Worm (Caenorhabditis elegans) whole organism, young adult: Measurements from ENCODE around the gene F53F4.7.

Source experiments
- D2030.7 ChIP-seq: fragments of 200-800 bp; sonication (Bioruptor generic); IDR thresholded peaks from 2 replicates; pipeline ENCODE4 v1.3.6; 2022; ENCODE audit warnings: missing genetic modification reagents, missing genetic modification characterization, missing compliant biosample characterization
- F37B4.10 ChIP-seq: fragments of 200-800 bp; sonication (Bioruptor generic); IDR thresholded peaks from 2 replicates; pipeline ENCODE4 v1.3.6; 2022; ENCODE audit warnings: missing genetic modification characterization, missing compliant biosample characterization
- F39B2.1 ChIP-seq: fragments of 200-800 bp; sonication (Bioruptor generic); IDR thresholded peaks from 2 replicates; pipeline ENCODE4 v1.3.6; 2022; ENCODE audit warnings: missing genetic modification reagents, missing genetic modification characterization, missing compliant biosample characterization
- F49E8.2 ChIP-seq: sonication (generic microtip); optimal IDR thresholded peaks from 3 replicates; lab custom pipeline; 2017; ENCODE audit warnings: missing genetic modification characterization, mild to moderate bottlenecking, missing compliant biosample characterization, antibody characterized with exemption, moderate library complexity; ENCODE audit not compliant: insufficient read depth
- F52B5.7 ChIP-seq: sonication (generic microtip); optimal IDR thresholded peaks from 2 replicates; lab custom pipeline; 2016; ENCODE audit warnings: mild to moderate bottlenecking, missing genetic modification characterization, missing compliant biosample characterization
- F57C9.4 ChIP-seq: sonication (generic microtip); optimal IDR thresholded peaks from 2 replicates; lab custom pipeline; 2017; ENCODE audit warnings: mild to moderate bottlenecking, missing genetic modification characterization, missing compliant biosample characterization
- T26A5.8 ChIP-seq: sonication (generic microtip); optimal IDR thresholded peaks from 2 replicates; lab custom pipeline; 2016; ENCODE audit warnings: missing genetic modification characterization, missing compliant biosample characterization
- Y53G8AR.9 ChIP-seq: fragments of 200-800 bp; sonication (Bioruptor generic); conservative IDR thresholded peaks from 2 replicates; pipeline ENCODE4 v1.3.6; 2022; ENCODE audit warnings: missing genetic modification reagents, missing genetic modification characterization, missing compliant biosample characterization
- Y79H2A.3 ChIP-seq: fragments of 200-800 bp; sonication (Bioruptor generic); conservative IDR thresholded peaks from 2 replicates; pipeline ENCODE4 v1.3.6; 2022; ENCODE audit warnings: missing genetic modification reagents, missing genetic modification characterization, missing compliant biosample characterization
- ZK185.1 ChIP-seq: sonication (generic microtip); optimal IDR thresholded peaks from 2 replicates; lab custom pipeline; 2016; ENCODE audit warnings: mild to moderate bottlenecking, missing genetic modification characterization, missing compliant biosample characterization; ENCODE audit not compliant: poor library complexity, severe bottlenecking
- akir-1 ChIP-seq: fragments of 200-800 bp; sonication (Bioruptor generic); optimal IDR thresholded peaks from 2 replicates; lab custom pipeline; 2018; ENCODE audit warnings: mild to moderate bottlenecking, missing genetic modification characterization, moderate library complexity, missing compliant biosample characterization
- attf-3 ChIP-seq: fragments of 200-800 bp; sonication (Bioruptor generic); conservative IDR thresholded peaks from 2 replicates; pipeline ENCODE4 v1.3.6; 2022; ENCODE audit warnings: missing genetic modification reagents, missing genetic modification characterization, missing compliant biosample characterization
- attf-6 ChIP-seq: fragments of 200-800 bp; sonication (Bioruptor generic); IDR thresholded peaks from 2 replicates; pipeline ENCODE4 v1.3.6; 2022; ENCODE audit warnings: missing genetic modification reagents, missing genetic modification characterization, missing compliant biosample characterization
- ccch-3 ChIP-seq: fragments of 200-800 bp; sonication (Bioruptor generic); optimal IDR thresholded peaks from 2 replicates; lab custom pipeline; 2018; ENCODE audit warnings: mild to moderate bottlenecking, missing genetic modification characterization, missing compliant biosample characterization
- ceh-100 ChIP-seq: fragments of 200-800 bp; sonication (Bioruptor generic); IDR thresholded peaks from 2 replicates; pipeline ENCODE4 v1.3.6; 2022; ENCODE audit warnings: missing genetic modification reagents, missing genetic modification characterization, missing compliant biosample characterization
- ceh-79 ChIP-seq: sonication (generic microtip); optimal IDR thresholded peaks from 2 replicates; lab custom pipeline; 2017; ENCODE audit warnings: mild to moderate bottlenecking, missing genetic modification characterization, missing compliant biosample characterization
- ceh-91 ChIP-seq: fragments of 200-800 bp; sonication (Bioruptor generic); IDR thresholded peaks from 2 replicates; pipeline ENCODE4 v1.3.6; 2022; ENCODE audit warnings: missing genetic modification reagents, missing genetic modification characterization, missing compliant biosample characterization
- die-1 ChIP-seq: sonication (generic microtip); optimal IDR thresholded peaks from 2 replicates; lab custom pipeline; 2016; ENCODE audit warnings: missing genotype, mild to moderate bottlenecking, missing genetic modification characterization, missing compliant biosample characterization
- dpff-1 ChIP-seq: sonication (generic microtip); optimal IDR thresholded peaks from 2 replicates; lab custom pipeline; 2017; ENCODE audit warnings: mild to moderate bottlenecking, missing genetic modification characterization, missing compliant biosample characterization
- ekl-4 ChIP-seq: fragments of 200-800 bp; sonication (Bioruptor generic); IDR thresholded peaks from 2 replicates; pipeline ENCODE4 v1.3.6; 2022; ENCODE audit warnings: missing genetic modification reagents, missing genetic modification characterization, missing compliant biosample characterization
- fkh-3 ChIP-seq: sonication (generic microtip); optimal IDR thresholded peaks from 2 replicates; lab custom pipeline; 2016; ENCODE audit warnings: mild to moderate bottlenecking, missing genetic modification characterization, missing compliant biosample characterization
- him-1 ChIP-seq: sonication (generic microtip); optimal IDR thresholded peaks from 2 replicates; lab custom pipeline; 2016; ENCODE audit warnings: missing genotype, missing genetic modification reagents, missing genetic modification characterization, missing compliant biosample characterization
- hlh-12 ChIP-seq: sonication (generic microtip); optimal IDR thresholded peaks from 2 replicates; lab custom pipeline; 2016; ENCODE audit warnings: missing genetic modification characterization, missing compliant biosample characterization
- hmg-20 ChIP-seq: fragments of 200-800 bp; sonication (Bioruptor generic); IDR thresholded peaks from 2 replicates; pipeline ENCODE4 v1.3.6; 2022; ENCODE audit warnings: missing genetic modification reagents, missing genetic modification characterization, missing compliant biosample characterization
- lsy-27 ChIP-seq: sonication (generic microtip); optimal IDR thresholded peaks from 2 replicates; lab custom pipeline; 2017; ENCODE audit warnings: missing genetic modification characterization, mild to moderate bottlenecking, missing compliant biosample characterization, antibody characterized with exemption, missing genotype, borderline replicate concordance; ENCODE audit not compliant: insufficient read depth
- madf-10 ChIP-seq: sonication (generic microtip); optimal IDR thresholded peaks from 2 replicates; lab custom pipeline; 2016; ENCODE audit warnings: mild to moderate bottlenecking, missing genetic modification characterization, missing compliant biosample characterization
- madf-3 ChIP-seq: fragments of 200-800 bp; sonication (Bioruptor generic); IDR thresholded peaks from 2 replicates; pipeline ENCODE4 v1.3.6; 2022; ENCODE audit warnings: missing genetic modification reagents, missing genetic modification characterization, missing compliant biosample characterization
- mxl-1 ChIP-seq: sonication (generic microtip); optimal IDR thresholded peaks from 2 replicates; lab custom pipeline; 2016; ENCODE audit warnings: missing genetic modification characterization, missing compliant biosample characterization
- nfya-2 ChIP-seq: fragments of 200-800 bp; sonication (Bioruptor generic); IDR thresholded peaks from 2 replicates; pipeline ENCODE4 v1.3.6; 2022; ENCODE audit warnings: missing genetic modification reagents, missing genetic modification characterization, missing compliant biosample characterization
- nhr-27 ChIP-seq: fragments of 200-800 bp; sonication (Bioruptor generic); optimal IDR thresholded peaks from 2 replicates; lab custom pipeline; 2018; ENCODE audit warnings: mild to moderate bottlenecking, missing genetic modification characterization, moderate library complexity, missing compliant biosample characterization
- nhr-80 ChIP-seq: sonication (generic microtip); optimal IDR thresholded peaks from 2 replicates; lab custom pipeline; 2016; ENCODE audit warnings: missing genetic modification characterization, missing compliant biosample characterization
- rcor-1 ChIP-seq: fragments of 200-800 bp; sonication (Bioruptor generic); IDR thresholded peaks from 2 replicates; pipeline ENCODE4 v1.3.6; 2022; ENCODE audit warnings: missing genetic modification reagents, missing genetic modification characterization, missing compliant biosample characterization
- rec-8 ChIP-seq, 2 experiments: sonication (generic microtip); optimal IDR thresholded peaks; 2 replicates each; lab custom pipeline; 2016; ENCODE audit warnings: mild to moderate bottlenecking in 2 of 2, missing genetic modification characterization in 2 of 2, missing genetic modification reagents in 2 of 2, missing genotype in 2 of 2, missing biosample characterization in 1 of 2, missing compliant biosample characterization in 1 of 2, moderate library complexity in 1 of 2
- repo-1 ChIP-seq: sonication (generic microtip); optimal IDR thresholded peaks from 2 replicates; lab custom pipeline; 2017; ENCODE audit warnings: mild to moderate bottlenecking, missing genetic modification characterization, missing compliant biosample characterization
- sdz-38 ChIP-seq: sonication (generic microtip); optimal IDR thresholded peaks from 2 replicates; lab custom pipeline; 2016; ENCODE audit warnings: missing genotype, missing genetic modification characterization, missing compliant biosample characterization
- snpc-1.1 ChIP-seq: sonication (generic microtip); optimal IDR thresholded peaks from 2 replicates; lab custom pipeline; 2017; ENCODE audit warnings: missing genetic modification characterization, mild to moderate bottlenecking, missing compliant biosample characterization, antibody characterized with exemption, moderate library complexity, missing genotype, missing genetic modification reagents; ENCODE audit not compliant: insufficient read depth
- snpc-4 ChIP-seq, 5 experiments: fragments of 150-350 bp in 1 of 5; sonication (generic microtip) in 4 of 5; optimal IDR thresholded peaks; 2 replicates each; lab custom pipeline; 2014 to 2018; ENCODE audit warnings: missing genetic modification characterization in 5 of 5, missing biosample characterization in 3 of 5, antibody characterized with exemption in 2 of 5, mild to moderate bottlenecking in 2 of 5, missing compliant biosample characterization in 2 of 5, missing genotype in 2 of 5, moderate library complexity in 2 of 5, missing genetic modification reagents in 1 of 5
- somi-1 ChIP-seq: fragments of 200-800 bp; sonication (Bioruptor generic); optimal IDR thresholded peaks from 2 replicates; lab custom pipeline; 2018; ENCODE audit warnings: mild to moderate bottlenecking, missing genetic modification characterization, missing compliant biosample characterization
- tbx-9 ChIP-seq: sonication (generic microtip); optimal IDR thresholded peaks from 2 replicates; lab custom pipeline; 2016; ENCODE audit warnings: borderline replicate concordance, missing genetic modification characterization, inconsistent platforms, missing compliant biosample characterization
- xnd-1 ChIP-seq: sonication (generic microtip); optimal IDR thresholded peaks from 2 replicates; lab custom pipeline; 2016; ENCODE audit warnings: missing genotype, missing genetic modification reagents, missing genetic modification characterization, missing compliant biosample characterization
- ztf-25 ChIP-seq: fragments of 200-800 bp; sonication (Bioruptor generic); IDR thresholded peaks from 2 replicates; pipeline ENCODE4 v1.3.6; 2022; ENCODE audit warnings: missing genetic modification reagents, missing genetic modification characterization, missing compliant biosample characterization
- ztf-3 ChIP-seq: fragments of 200-800 bp; sonication (Bioruptor generic); optimal IDR thresholded peaks from 2 replicates; lab custom pipeline; 2018; ENCODE audit warnings: mild to moderate bottlenecking, missing genetic modification characterization, missing compliant biosample characterization
- ztf-6 ChIP-seq: fragments of 200-800 bp; sonication (Bioruptor generic); IDR thresholded peaks from 2 replicates; pipeline ENCODE4 v1.3.6; 2022; ENCODE audit warnings: missing genetic modification reagents, missing genetic modification characterization, missing compliant biosample characterization

The F53F4.7 gene

ce11 chrV:13649730-13650349, 36.1 kb upstream of the F53F4.7 start, which contains the start of gene H37A05.4 (continued):
- TF ChIP-seq ceh-100 (GFP tag; lab: Robert Waterston, UW), result peak; percentile 21; the same call in 1 of the 2 replicates
- no peak for TF ChIP-seq F39B2.1 (GFP tag; lab: Robert Waterston, UW)
- peak; percentile 86 for TF ChIP-seq F52B5.7
- no peak for TF ChIP-seq ztf-3 (GFP tag; lab: Kevin White, UChicago)
- TF ChIP-seq madf-10, result peak; percentile 20
- TF ChIP-seq die-1 (tag; lab: Kevin White, UChicago), result peak; percentile 30
- 0 out of 2 replicates have a peak, but pooled peaks have one; percentile 14 for TF ChIP-seq Y79H2A.3 (GFP tag; lab: Robert Waterston, UW)
- no peak for TF ChIP-seq snpc-1.1 (tag; lab: Kevin White, UChicago)
- TF ChIP-seq tbx-9 (tag; lab: Kevin White, UChicago), result no peak
- peak; percentile 25 for TF ChIP-seq hmg-20 (GFP tag; lab: Robert Waterston, UW)
- TF ChIP-seq D2030.7 (GFP tag; lab: Robert Waterston, UW), result peak; percentile 32; the same call in 1 of the 2 replicates
- TF ChIP-seq hlh-12, result no peak
- TF ChIP-seq dpff-1, result peak; percentile 90
- no peak for TF ChIP-seq akir-1
- TF ChIP-seq somi-1 (GFP tag; lab: Kevin White, UChicago), result no peak
- no peak for TF ChIP-seq sdz-38 (tag; lab: Kevin White, UChicago)
- no peak for TF ChIP-seq attf-3 (GFP tag; lab: Robert Waterston, UW)
- no peak for TF ChIP-seq ztf-6 (GFP tag; lab: Robert Waterston, UW)
- peak; percentile 91 for TF ChIP-seq F57C9.4 (tag; lab: Kevin White, UChicago)
- TF ChIP-seq rec-8 (tag; optimal IDR thresholded peaks at IDR 0.05; lab: Kevin White, UChicago), result no peak
- peak; percentile 35; the same call in 1 of the 2 replicates for TF ChIP-seq madf-3
- no peak for TF ChIP-seq fkh-3 (tag; lab: Kevin White, UChicago)
- peak; percentile 63 for TF ChIP-seq nhr-80 (tag; lab: Kevin White, UChicago)
- peak; percentile 58 for TF ChIP-seq him-1 (tag; lab: Kevin White, UChicago)
- peak; percentile 76 for TF ChIP-seq ekl-4
- no peak for TF ChIP-seq F37B4.10 (GFP tag; lab: Robert Waterston, UW)
- no peak for TF ChIP-seq lsy-27 (tag; lab: Kevin White, UChicago)
- TF ChIP-seq repo-1 (tag; lab: Kevin White, UChicago), result peak; percentile 85
- TF ChIP-seq ztf-25 (GFP tag; lab: Robert Waterston, UW), result no peak
- no peak for TF ChIP-seq ceh-79
- peak; percentile 91 for TF ChIP-seq Y53G8AR.9
- TF ChIP-seq xnd-1, result no peak
- TF ChIP-seq F49E8.2 (tag; lab: Kevin White, UChicago), result no peak
- TF ChIP-seq T26A5.8 (tag; lab: Kevin White, UChicago), result peak; percentile 11
- TF ChIP-seq rcor-1, result no peak
- TF ChIP-seq nhr-27 (tag; lab: Kevin White, UChicago), result peak; percentile 50
- no peak for TF ChIP-seq ccch-3 (GFP tag; lab: Kevin White, UChicago)
- 0 out of 2 replicates have a peak, but pooled peaks have one; percentile 43 for TF ChIP-seq attf-6
- TF ChIP-seq nfya-2 (GFP tag; lab: Robert Waterston, UW), result no peak
- TF ChIP-seq snpc-4 (GFP tag; optimal IDR thresholded peaks at IDR 0.05; lab: Kevin White, UChicago), result no peak
- TF ChIP-seq snpc-4 (tag; optimal IDR thresholded peaks at IDR 0.05; lab: Kevin White, UChicago), result peak in 2 of 4 experiments; percentile 38 to 44
- TF ChIP-seq mxl-1 (tag; lab: Kevin White, UChicago), result no peak
- no peak for TF ChIP-seq ZK185.1 (tag; lab: Kevin White, UChicago)
- TF ChIP-seq ceh-91 (GFP tag; lab: Robert Waterston, UW), result no peak
